Worm (Caenorhabditis elegans) whole organism, early embryonic: ENCODE measurements around the gene C09G9.5.
A peak's percentile ranks its signal among the peaks of the same experiment; 100 is the strongest.

Source experiments
- B0310.2 ChIP-seq: sonication (generic microtip); optimal IDR thresholded peaks from 2 replicates; lab custom pipeline; 2016; ENCODE audit warnings: mild to moderate bottlenecking, missing genetic modification characterization, missing compliant biosample characterization
- F13C5.2 ChIP-seq: sonication (generic microtip); optimal IDR thresholded peaks from 2 replicates; lab custom pipeline; 2017; ENCODE audit warnings: mild to moderate bottlenecking, missing genetic modification characterization, inconsistent platforms, missing compliant biosample characterization
- aly-1 ChIP-seq: sonication (generic microtip); optimal IDR thresholded peaks from 2 replicates; lab custom pipeline; 2016; ENCODE audit warnings: missing genetic modification characterization, missing compliant biosample characterization
- ama-1 ChIP-seq: fragments of 150-350 bp; optimal IDR thresholded peaks from 2 replicates; lab custom pipeline; 2014
- ceh-13 ChIP-seq: fragments of 200-800 bp; sonication (Bioruptor generic); optimal IDR thresholded peaks from 2 replicates; lab custom pipeline; 2018; ENCODE audit warnings: mild to moderate bottlenecking, missing genetic modification characterization, missing compliant biosample characterization
- ceh-36 ChIP-seq: sonication (generic microtip); optimal IDR thresholded peaks from 2 replicates; lab custom pipeline; 2016; ENCODE audit warnings: missing genetic modification characterization, inconsistent platforms, missing compliant biosample characterization
- ets-7 ChIP-seq: sonication (generic microtip); optimal IDR thresholded peaks from 2 replicates; lab custom pipeline; 2016; ENCODE audit warnings: missing genotype, missing genetic modification characterization, missing compliant biosample characterization
- flt-1 ChIP-seq: fragments of 200-800 bp; sonication (Bioruptor generic); IDR thresholded peaks from 2 replicates; pipeline ENCODE4 v1.3.6; 2022; ENCODE audit warnings: missing genetic modification characterization, missing compliant biosample characterization
- hmbx-1 ChIP-seq: sonication (generic microtip); optimal IDR thresholded peaks from 2 replicates; lab custom pipeline; 2016; ENCODE audit warnings: mild to moderate bottlenecking, missing genetic modification characterization, missing compliant biosample characterization
- hmg-4 ChIP-seq: fragments of 200-800 bp; sonication (Bioruptor generic); optimal IDR thresholded peaks from 2 replicates; lab custom pipeline; 2018; ENCODE audit warnings: mild to moderate bottlenecking, missing genetic modification characterization, missing compliant biosample characterization
- hnd-1 ChIP-seq: sonication (generic microtip); optimal IDR thresholded peaks from 2 replicates; lab custom pipeline; 2016; ENCODE audit warnings: missing genetic modification characterization, missing compliant biosample characterization
- pes-1 ChIP-seq: fragments of 200-800 bp; sonication (Bioruptor generic); IDR thresholded peaks from 2 replicates; pipeline ENCODE4 v1.3.6; 2022; ENCODE audit warnings: missing genetic modification reagents, missing genetic modification characterization, missing compliant biosample characterization
- scrt-1 ChIP-seq: fragments of 200-800 bp; sonication (Bioruptor generic); IDR thresholded peaks from 2 replicates; pipeline ENCODE4 v1.3.6; 2022; ENCODE audit warnings: missing genetic modification characterization, missing compliant biosample characterization
- sea-1 ChIP-seq: fragments of 200-800 bp; sonication (Bioruptor generic); conservative IDR thresholded peaks from 2 replicates; pipeline ENCODE4 v1.3.6; 2022; ENCODE audit warnings: missing genetic modification characterization, missing compliant biosample characterization
- tbx-11 ChIP-seq: fragments of 200-800 bp; sonication (Bioruptor generic); IDR thresholded peaks from 2 replicates; pipeline ENCODE4 v1.3.6; 2022; ENCODE audit warnings: missing genetic modification characterization, missing compliant biosample characterization
- tbx-37 ChIP-seq: fragments of 200-800 bp; sonication (Bioruptor generic); conservative IDR thresholded peaks from 2 replicates; pipeline ENCODE4 v1.3.6; 2022; ENCODE audit warnings: missing genetic modification reagents, missing genetic modification characterization, missing compliant biosample characterization
- tra-4 ChIP-seq: sonication (generic microtip); optimal IDR thresholded peaks from 2 replicates; lab custom pipeline; 2017; ENCODE audit warnings: missing genetic modification characterization, missing compliant biosample characterization

Gene C09G9.5

DNA sequence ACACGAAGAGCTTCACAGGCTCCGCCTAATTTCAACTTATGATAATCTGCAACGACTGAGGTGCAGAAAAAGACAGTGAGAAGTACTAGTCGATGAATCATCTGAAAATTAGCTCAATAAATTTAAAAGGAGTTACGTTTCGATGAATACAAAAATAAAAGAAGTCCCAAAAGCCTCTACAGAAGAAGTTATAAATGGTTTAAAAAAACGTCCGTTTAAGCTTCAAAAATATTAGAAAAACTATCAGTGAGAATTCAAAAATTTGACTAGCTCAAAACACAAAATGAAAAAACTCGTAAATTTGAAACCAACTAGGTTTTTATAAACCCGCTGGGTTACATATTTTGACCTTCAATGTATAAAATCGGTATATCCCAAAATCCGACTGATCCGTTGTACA, 30.4 kb upstream of the C09G9.5 start, which contains the start of gene T11B7.5:
Gene T11B7.5 (minus strand): TSS at position 101 of the 400 bp plus-strand sequence.
- TF ChIP-seq sea-1 (GFP tag; lab: Robert Waterston, UW) (no peak), aly-1 (tag; lab: Kevin White, UChicago) (no peak), ama-1 (lab: Kevin White, UChicago) (no peak), tra-4 (tag; lab: Kevin White, UChicago) (no peak), tbx-11 (GFP tag; lab: Robert Waterston, UW) (no peak), hmbx-1 (tag; lab: Kevin White, UChicago) (no peak), tbx-37 (GFP tag; lab: Robert Waterston, UW) (no peak), hmg-4 (no peak), hnd-1 (tag; lab: Kevin White, UChicago) (no peak), scrt-1 (GFP tag; lab: Robert Waterston, UW) (no peak), flt-1 (GFP tag; lab: Robert Waterston, UW) (no peak), F13C5.2 (tag; lab: Kevin White, UChicago) (no peak), ceh-13 (GFP tag; lab: Kevin White, UChicago) (no peak), B0310.2 (tag; lab: Kevin White, UChicago) (no peak), ceh-36 (tag; lab: Kevin White, UChicago) (no peak), pes-1 (GFP tag; lab: Robert Waterston, UW) (no peak), ets-7 (tag; lab: Kevin White, UChicago) (no peak)

DNA sequence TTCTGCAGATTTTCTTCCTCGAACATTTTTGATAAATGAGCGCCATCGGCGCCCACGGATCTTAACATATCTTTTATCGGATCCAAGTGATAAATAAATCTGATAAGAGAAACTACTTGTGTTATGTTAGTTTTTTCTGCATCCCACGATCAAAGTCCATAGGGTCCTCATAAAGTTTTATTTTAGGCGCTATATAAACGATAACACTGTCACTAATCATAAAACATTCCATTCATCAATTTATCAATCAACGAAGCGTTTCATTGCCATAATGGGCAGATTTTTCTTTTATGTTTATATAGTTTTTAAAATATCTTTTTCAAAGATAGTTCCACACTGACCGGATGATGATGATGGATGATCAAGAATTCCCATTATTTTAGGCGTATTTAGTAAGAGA, 21.7 kb upstream of the C09G9.5 start:
- TF ChIP-seq ceh-36 (tag; lab: Kevin White, UChicago) (no peak), hmbx-1 (tag; lab: Kevin White, UChicago) (no peak), B0310.2 (tag; lab: Kevin White, UChicago) (no peak), scrt-1 (GFP tag; lab: Robert Waterston, UW) (no peak), flt-1 (GFP tag; lab: Robert Waterston, UW) (no peak), ceh-13 (GFP tag; lab: Kevin White, UChicago) (no peak), sea-1 (GFP tag; lab: Robert Waterston, UW) (no peak), pes-1 (GFP tag; lab: Robert Waterston, UW) (no peak), tbx-11 (GFP tag; lab: Robert Waterston, UW) (no peak)

DNA sequence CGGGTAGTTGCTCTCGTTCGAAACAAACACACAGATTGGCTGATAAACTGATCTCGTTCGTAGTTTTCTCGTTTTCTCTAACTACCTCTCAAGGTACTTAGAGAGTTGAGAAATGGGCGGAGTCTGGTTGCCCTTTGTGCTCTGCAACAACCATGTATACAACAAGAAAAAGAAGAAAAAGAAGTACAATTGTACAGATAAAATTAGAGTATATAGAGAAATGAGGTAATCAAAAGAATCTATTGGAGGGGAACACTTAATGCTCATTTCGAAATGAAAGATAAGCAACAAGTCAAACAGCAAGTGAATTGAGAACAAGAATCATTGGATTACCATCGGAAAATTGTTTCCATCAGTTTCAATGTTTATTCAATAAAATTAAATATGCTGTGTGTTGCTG, 21.0 kb upstream of the C09G9.5 start, which contains the start of gene C09G9.1:
Gene C09G9.1 (minus strand): TSS at position 143 of the 400 bp plus-strand sequence.
- TF ChIP-seq tbx-11 (GFP tag; lab: Robert Waterston, UW): no peak
- TF ChIP-seq ceh-36 (tag; lab: Kevin White, UChicago): no peak
- TF ChIP-seq ama-1 (lab: Kevin White, UChicago): no peak
- no peak for TF ChIP-seq sea-1 (GFP tag; lab: Robert Waterston, UW)
- no peak for TF ChIP-seq B0310.2 (tag; lab: Kevin White, UChicago)
- no peak for TF ChIP-seq aly-1 (tag; lab: Kevin White, UChicago)
- TF ChIP-seq hnd-1 (tag; lab: Kevin White, UChicago): no peak
- TF ChIP-seq tra-4 (tag; lab: Kevin White, UChicago): no peak
- no peak for TF ChIP-seq tbx-37 (GFP tag; lab: Robert Waterston, UW)
- TF ChIP-seq flt-1 (GFP tag; lab: Robert Waterston, UW): no peak
- no peak for TF ChIP-seq ceh-13 (GFP tag; lab: Kevin White, UChicago)
- TF ChIP-seq F13C5.2 (tag; lab: Kevin White, UChicago): no peak

DNA sequence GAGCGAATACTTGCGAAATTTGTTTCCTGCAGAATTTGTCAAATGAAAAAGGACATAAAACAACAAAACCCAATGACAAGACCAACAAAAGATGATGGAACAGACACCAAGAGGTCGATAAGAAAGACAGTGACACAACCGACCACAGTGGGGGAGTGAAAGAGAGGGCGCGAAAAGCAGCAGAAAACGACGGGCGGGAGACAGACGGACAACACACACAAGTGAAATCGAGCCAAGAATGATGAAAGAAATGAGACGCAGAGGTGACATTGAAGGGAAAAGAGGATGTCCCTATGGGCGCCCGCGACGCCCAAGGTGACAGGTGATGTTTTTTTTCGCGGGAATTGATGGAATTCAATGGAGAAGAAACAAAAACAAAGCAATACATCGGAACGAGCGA, 20.2 kb upstream of the C09G9.5 start:
- TF ChIP-seq hmg-4: peak; percentile 30
- TF ChIP-seq hnd-1 (tag; lab: Kevin White, UChicago): no peak

DNA sequence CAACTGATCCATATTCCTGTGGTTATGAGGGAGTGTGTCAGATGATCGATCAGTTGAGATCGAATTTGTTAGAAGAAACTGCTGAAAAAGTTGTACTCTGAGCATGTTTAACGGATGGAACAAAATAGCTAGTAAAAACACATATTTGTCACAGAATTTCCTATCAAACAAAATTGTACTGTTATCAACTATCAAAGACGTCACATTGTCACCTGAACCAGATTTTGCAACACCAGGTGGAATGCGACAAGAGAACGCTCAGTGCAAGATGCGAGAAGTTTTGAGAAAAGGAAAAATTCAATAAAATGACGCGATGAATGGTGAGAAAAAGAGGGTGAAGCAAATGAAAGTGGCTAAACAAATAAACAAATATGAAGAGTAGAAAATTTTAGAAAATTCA, 18.8 kb upstream of the C09G9.5 start:
- TF ChIP-seq aly-1 (tag; lab: Kevin White, UChicago): no peak
- no peak for TF ChIP-seq ceh-36 (tag; lab: Kevin White, UChicago)
- no peak for TF ChIP-seq pes-1 (GFP tag; lab: Robert Waterston, UW)
- no peak for TF ChIP-seq tra-4 (tag; lab: Kevin White, UChicago)
- no peak for TF ChIP-seq B0310.2 (tag; lab: Kevin White, UChicago)
- no peak for TF ChIP-seq tbx-37 (GFP tag; lab: Robert Waterston, UW)
- no peak for TF ChIP-seq hmg-4
- no peak for TF ChIP-seq ceh-13 (GFP tag; lab: Kevin White, UChicago)

DNA sequence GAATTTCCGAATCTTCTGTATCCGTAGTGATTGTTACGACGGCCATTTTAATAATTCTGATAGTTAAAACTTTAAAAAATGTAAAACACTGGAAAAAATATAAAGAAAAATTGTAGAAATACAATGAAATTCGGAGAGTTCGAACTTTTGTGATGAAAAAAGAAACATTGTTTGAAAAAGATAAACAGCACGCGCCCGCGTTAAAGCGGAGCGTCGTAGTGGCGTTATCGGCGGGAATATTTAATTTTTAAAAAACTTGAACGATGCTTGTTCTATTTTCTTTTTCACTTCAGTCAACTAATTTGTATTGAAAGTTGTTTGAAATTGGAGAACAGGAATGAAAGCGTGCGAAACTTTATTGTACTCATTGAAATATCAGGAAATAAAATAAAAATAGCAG, 16.7 kb upstream of the C09G9.5 start, which contains the start of gene npp-23:
Gene npp-23 (minus strand): TSS at position 56 of the 400 bp plus-strand sequence.
- TF ChIP-seq flt-1 (GFP tag; lab: Robert Waterston, UW): no peak
- no peak for TF ChIP-seq scrt-1 (GFP tag; lab: Robert Waterston, UW)
- no peak for TF ChIP-seq ceh-36 (tag; lab: Kevin White, UChicago)
- TF ChIP-seq ama-1 (lab: Kevin White, UChicago): no peak
- no peak for TF ChIP-seq tra-4 (tag; lab: Kevin White, UChicago)
- no peak for TF ChIP-seq sea-1 (GFP tag; lab: Robert Waterston, UW)

DNA sequence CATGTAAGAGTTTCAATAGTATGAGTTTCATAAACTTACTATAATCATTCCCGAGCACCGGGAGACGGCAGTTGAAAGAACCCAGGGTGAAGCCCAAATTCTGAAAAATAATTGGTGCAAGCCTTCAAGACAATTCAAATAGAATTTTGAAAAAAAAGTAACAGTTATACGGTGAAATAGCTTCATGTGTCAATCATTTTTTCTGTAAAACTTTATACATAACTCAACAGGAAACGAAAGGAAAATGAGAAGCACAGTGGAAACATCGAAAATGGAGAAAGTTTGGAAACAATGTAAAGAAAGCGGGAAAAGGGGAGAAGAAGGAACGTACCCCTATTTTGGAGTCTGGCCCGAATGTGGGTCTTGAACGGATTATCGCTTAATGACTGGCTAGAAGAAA, 13.4 kb upstream of the C09G9.5 start, which contains the start of gene C09G9.3:
Gene C09G9.3 (minus strand): TSS at position 101 of the 400 bp plus-strand sequence.
- TF ChIP-seq tbx-11 (GFP tag; lab: Robert Waterston, UW) (no peak), tbx-37 (GFP tag; lab: Robert Waterston, UW) (no peak), aly-1 (tag; lab: Kevin White, UChicago) (no peak), B0310.2 (tag; lab: Kevin White, UChicago) (no peak), ceh-36 (tag; lab: Kevin White, UChicago) (no peak), ets-7 (tag; lab: Kevin White, UChicago) (no peak)

DNA sequence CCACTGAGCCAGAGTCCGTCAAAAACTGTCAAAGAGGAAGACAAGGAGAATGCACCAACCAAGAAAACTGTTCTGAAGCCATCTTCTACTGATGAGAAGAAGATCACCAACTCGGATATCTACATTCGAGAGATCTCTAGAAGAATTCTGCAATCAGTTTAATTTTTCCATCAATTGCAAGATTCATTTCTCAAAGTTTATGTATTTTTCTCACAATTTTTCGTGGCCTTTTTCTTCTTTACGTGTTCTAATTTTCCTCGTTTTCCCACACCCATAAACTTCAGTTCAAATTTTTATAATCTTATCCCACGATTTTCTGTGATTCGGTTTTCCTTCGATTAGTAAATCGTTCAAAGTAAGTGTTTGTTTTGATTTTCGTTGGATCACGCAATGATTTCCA, 12.5 kb upstream of the C09G9.5 start, which contains the start of gene hdl-2:
Gene hdl-2 (plus strand): TSS at position 301 of the 400 bp plus-strand sequence.
- TF ChIP-seq ama-1 (lab: Kevin White, UChicago) (no peak), tbx-11 (GFP tag; lab: Robert Waterston, UW) (no peak), pes-1 (GFP tag; lab: Robert Waterston, UW) (no peak), hmbx-1 (tag; lab: Kevin White, UChicago) (no peak), aly-1 (tag; lab: Kevin White, UChicago) (no peak), ceh-36 (tag; lab: Kevin White, UChicago) (no peak), scrt-1 (GFP tag; lab: Robert Waterston, UW) (no peak), hnd-1 (tag; lab: Kevin White, UChicago) (no peak)
